Worm (Caenorhabditis elegans) whole organism, L1 larva: ENCODE results near the gene C55B6.7.
A peak's percentile ranks its signal among the peaks of the same experiment; 100 is the strongest.

Experiments used
- C34B4.2 ChIP-seq: sonication (generic microtip); optimal IDR thresholded peaks from 2 replicates; lab custom pipeline; 2017; ENCODE audit warnings: mild to moderate bottlenecking, missing genetic modification characterization, missing compliant biosample characterization
- blmp-1 ChIP-seq: fragments of 150-350 bp; optimal IDR thresholded peaks from 2 replicates; lab custom pipeline; 2014; ENCODE audit warnings: missing biosample characterization, missing genetic modification characterization
- ceh-8 ChIP-seq: fragments of 200-800 bp; sonication (Bioruptor generic); optimal IDR thresholded peaks from 2 replicates; lab custom pipeline; 2018; ENCODE audit warnings: mild to moderate bottlenecking, missing genetic modification characterization, moderate library complexity, missing compliant biosample characterization
- ceh-82 ChIP-seq, 3 experiments: fragments of 150-350 bp in 1 of 3; sonication (generic microtip) in 2 of 3; optimal IDR thresholded peaks; 2 replicates each; lab custom pipeline; 2014 to 2017; ENCODE audit warnings: missing biosample characterization in 3 of 3, missing genetic modification characterization in 3 of 3
- ceh-88 ChIP-seq: fragments of 200-800 bp; sonication (Bioruptor generic); IDR thresholded peaks from 2 replicates; pipeline ENCODE4 v1.3.6; 2022; ENCODE audit warnings: missing genetic modification characterization, missing compliant biosample characterization
- ceh-90 ChIP-seq: sonication (generic microtip); optimal IDR thresholded peaks from 2 replicates; lab custom pipeline; 2016; ENCODE audit warnings: missing genetic modification characterization, missing compliant biosample characterization
- dsc-1 ChIP-seq: sonication (generic microtip); optimal IDR thresholded peaks from 2 replicates; lab custom pipeline; 2016; ENCODE audit warnings: mild to moderate bottlenecking, missing genetic modification characterization, missing compliant biosample characterization
- efl-1 ChIP-seq, 4 experiments: fragments of 150-350 bp; optimal IDR thresholded peaks in 3 of 4; peaks in 1 of 4; 1 replicate in 1 of 4; 2 replicates in 3 of 4; lab custom pipeline; 2014; ENCODE audit warnings: missing biosample characterization in 2 of 4, missing genetic modification characterization in 2 of 4, missing genetic modification reagents in 2 of 4
- efl-3 ChIP-seq: fragments of 200-800 bp; sonication (Bioruptor generic); optimal IDR thresholded peaks from 2 replicates; lab custom pipeline; 2018; ENCODE audit warnings: mild to moderate bottlenecking, missing genetic modification characterization, missing compliant biosample characterization
- egl-13 ChIP-seq: sonication (generic microtip); optimal IDR thresholded peaks from 2 replicates; lab custom pipeline; 2016; ENCODE audit warnings: missing genotype, missing genetic modification reagents, missing genetic modification characterization, missing compliant biosample characterization
- fkh-10 ChIP-seq: sonication (generic microtip); optimal IDR thresholded peaks from 2 replicates; lab custom pipeline; 2017; ENCODE audit warnings: missing biosample characterization, missing genetic modification reagents, missing genetic modification characterization
- fkh-4 ChIP-seq: sonication (generic microtip); optimal IDR thresholded peaks from 2 replicates; lab custom pipeline; 2016; ENCODE audit warnings: missing compliant biosample characterization, missing genetic modification characterization, borderline replicate concordance
- fkh-8 ChIP-seq: sonication (generic microtip); optimal IDR thresholded peaks from 2 replicates; lab custom pipeline; 2016; ENCODE audit warnings: mild to moderate bottlenecking, missing genetic modification characterization, missing compliant biosample characterization
- fos-1 ChIP-seq: fragments of 150-350 bp; optimal IDR thresholded peaks from 2 replicates; lab custom pipeline; 2014; ENCODE audit warnings: missing biosample characterization, missing genetic modification characterization
- hlh-4 ChIP-seq: sonication (generic microtip); optimal IDR thresholded peaks from 2 replicates; lab custom pipeline; 2016; ENCODE audit warnings: mild to moderate bottlenecking, missing genetic modification characterization, missing compliant biosample characterization
- irx-1 ChIP-seq: sonication (generic microtip); optimal IDR thresholded peaks from 2 replicates; lab custom pipeline; 2016; ENCODE audit warnings: missing genetic modification characterization, missing compliant biosample characterization
- isw-1 ChIP-seq: fragments of 200-800 bp; sonication (Bioruptor generic); IDR thresholded peaks from 2 replicates; pipeline ENCODE4 v1.3.6; 2022; ENCODE audit warnings: missing genetic modification characterization, missing compliant biosample characterization
- jun-1 ChIP-seq: fragments of 150-350 bp; optimal IDR thresholded peaks from 2 replicates; lab custom pipeline; 2014; ENCODE audit warnings: missing biosample characterization, missing genetic modification reagents, missing genetic modification characterization
- lin-14 ChIP-seq: fragments of 200-800 bp; sonication (Bioruptor generic); optimal IDR thresholded peaks from 2 replicates; lab custom pipeline; 2018; ENCODE audit warnings: mild to moderate bottlenecking, missing genetic modification characterization, moderate library complexity, missing compliant biosample characterization
- lin-35 ChIP-seq, 2 experiments: fragments of 150-350 bp; optimal IDR thresholded peaks; 2 replicates each; lab custom pipeline; 2014; ENCODE audit warnings: missing biosample characterization in 2 of 2, missing genetic modification characterization in 2 of 2, missing genetic modification reagents in 2 of 2
- lsy-2 ChIP-seq, 2 experiments: fragments of 150-350 bp; optimal IDR thresholded peaks; 2 replicates each; lab custom pipeline; 2014; ENCODE audit warnings: missing biosample characterization in 2 of 2, missing genetic modification characterization in 2 of 2
- mdl-1 ChIP-seq, 2 experiments: fragments of 150-350 bp; optimal IDR thresholded peaks; 2 replicates each; lab custom pipeline; 2014 to 2017; ENCODE audit warnings: missing biosample characterization in 2 of 2, missing genetic modification characterization in 2 of 2, inconsistent platforms in 1 of 2
- mep-1 ChIP-seq: fragments of 150-350 bp; optimal IDR thresholded peaks from 2 replicates; lab custom pipeline; 2014; ENCODE audit warnings: missing biosample characterization, missing genetic modification characterization
- nhr-19 ChIP-seq: fragments of 200-800 bp; sonication (Bioruptor generic); conservative IDR thresholded peaks from 2 replicates; pipeline ENCODE4 v1.3.6; 2022; ENCODE audit warnings: missing genetic modification characterization, missing compliant biosample characterization
- nhr-20 ChIP-seq: sonication (generic microtip); optimal IDR thresholded peaks from 2 replicates; lab custom pipeline; 2016; ENCODE audit warnings: mild to moderate bottlenecking, missing genetic modification characterization, missing compliant biosample characterization
- nhr-47 ChIP-seq: sonication (generic microtip); optimal IDR thresholded peaks from 2 replicates; lab custom pipeline; 2016; ENCODE audit warnings: mild to moderate bottlenecking, missing genetic modification characterization, moderate library complexity, missing compliant biosample characterization
- nhr-71 ChIP-seq: sonication (generic microtip); optimal IDR thresholded peaks from 2 replicates; lab custom pipeline; 2016; ENCODE audit warnings: mild to moderate bottlenecking, missing genetic modification characterization, moderate library complexity, missing compliant biosample characterization
- nhr-90 ChIP-seq: sonication (generic microtip); optimal IDR thresholded peaks from 2 replicates; lab custom pipeline; 2016; ENCODE audit warnings: mild to moderate bottlenecking, missing genetic modification characterization, missing compliant biosample characterization; ENCODE audit not compliant: poor library complexity
- pag-3 ChIP-seq: sonication (generic microtip); optimal IDR thresholded peaks from 2 replicates; lab custom pipeline; 2017; ENCODE audit warnings: missing genetic modification characterization, mild to moderate bottlenecking, missing compliant biosample characterization, antibody characterized with exemption, borderline replicate concordance; ENCODE audit not compliant: insufficient read depth
- pqm-1 ChIP-seq: sonication (generic microtip); optimal IDR thresholded peaks from 3 replicates; lab custom pipeline; 2017; ENCODE audit warnings: missing biosample characterization, missing genetic modification characterization
- rnt-1 ChIP-seq: sonication (generic microtip); optimal IDR thresholded peaks from 2 replicates; lab custom pipeline; 2016; ENCODE audit warnings: mild to moderate bottlenecking, missing genetic modification characterization, moderate library complexity, missing compliant biosample characterization
- skn-1 ChIP-seq: fragments of 150-350 bp; optimal IDR thresholded peaks from 2 replicates; lab custom pipeline; 2014; ENCODE audit warnings: missing biosample characterization, missing genetic modification characterization
- snu-23 ChIP-seq: sonication (generic microtip); optimal IDR thresholded peaks from 2 replicates; lab custom pipeline; 2016; ENCODE audit warnings: missing genetic modification characterization, missing compliant biosample characterization
- sptf-1 ChIP-seq: fragments of 150-350 bp; optimal IDR thresholded peaks from 2 replicates; lab custom pipeline; 2014; ENCODE audit warnings: missing biosample characterization, missing genetic modification characterization
- sup-37 ChIP-seq: fragments of 200-800 bp; sonication (Bioruptor generic); optimal IDR thresholded peaks from 2 replicates; lab custom pipeline; 2018; ENCODE audit warnings: mild to moderate bottlenecking, missing genetic modification characterization, missing compliant biosample characterization
- swsn-7 ChIP-seq: sonication (generic microtip); optimal IDR thresholded peaks from 2 replicates; lab custom pipeline; 2016; ENCODE audit warnings: missing genetic modification characterization, missing compliant biosample characterization
- tbx-2 ChIP-seq: sonication (generic microtip); optimal IDR thresholded peaks from 2 replicates; lab custom pipeline; 2016; ENCODE audit warnings: missing genetic modification characterization, missing compliant biosample characterization
- tlp-1 ChIP-seq: fragments of 150-350 bp; optimal IDR thresholded peaks from 2 replicates; lab custom pipeline; 2014; ENCODE audit warnings: missing biosample characterization, missing genetic modification characterization
- unc-86 ChIP-seq: sonication (generic microtip); optimal IDR thresholded peaks from 2 replicates; lab custom pipeline; 2016; ENCODE audit warnings: missing genetic modification characterization, missing compliant biosample characterization
- unc-98 ChIP-seq: fragments of 200-800 bp; sonication (Bioruptor generic); IDR thresholded peaks from 2 replicates; pipeline ENCODE4 v1.3.6; 2022; ENCODE audit warnings: missing genetic modification characterization, missing compliant biosample characterization
- xbp-1 ChIP-seq: sonication (generic microtip); optimal IDR thresholded peaks from 2 replicates; lab custom pipeline; 2016; ENCODE audit warnings: missing genetic modification characterization, missing compliant biosample characterization
- ztf-11 ChIP-seq, 2 experiments: sonication (generic microtip); optimal IDR thresholded peaks; 2 replicates each; lab custom pipeline; 2016 to 2017; ENCODE audit warnings: missing genetic modification characterization in 2 of 2, missing biosample characterization in 1 of 2, missing compliant biosample characterization in 1 of 2

C55B6.7 gene

DNA sequence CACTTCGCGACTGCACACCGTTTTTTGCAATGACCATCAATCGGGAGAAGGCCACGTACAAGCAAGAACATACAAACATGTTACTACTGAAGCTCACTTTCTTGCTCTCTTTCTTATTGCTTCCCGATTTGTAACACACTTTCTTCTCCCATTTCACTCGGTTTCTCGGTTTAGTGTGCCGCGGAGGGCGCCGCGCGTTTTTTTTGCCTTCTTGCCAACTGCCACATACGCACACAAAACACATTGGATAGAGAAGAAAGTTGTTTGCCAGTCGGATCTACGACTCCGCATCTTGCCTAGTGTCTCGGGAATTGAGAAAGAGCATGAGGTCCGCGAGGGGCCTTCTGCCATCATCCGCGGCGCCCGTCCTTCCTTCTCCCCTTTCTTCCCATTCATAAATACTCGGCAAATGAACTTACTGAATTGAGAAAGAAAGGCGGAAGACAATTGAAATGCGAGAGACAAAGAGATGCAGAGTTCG, 43.0 kb upstream of the C55B6.7 start:
- TF ChIP-seq lin-14 (GFP tag; lab: Kevin White, UChicago) = peak; percentile 95
- TF ChIP-seq pqm-1 (tag; lab: Kevin White, UChicago) = no peak
- TF ChIP-seq sup-37 (GFP tag; lab: Kevin White, UChicago) = peak; percentile 21
- TF ChIP-seq unc-86 (tag; lab: Kevin White, UChicago) = peak; percentile 67
- TF ChIP-seq tlp-1 (tag; lab: Kevin White, UChicago) = no peak
- TF ChIP-seq mep-1 (tag; lab: Kevin White, UChicago) = peak; percentile 39
- TF ChIP-seq sptf-1 (tag; lab: Kevin White, UChicago) = no peak
- peak; percentile 36 for TF ChIP-seq nhr-20 (tag; lab: Kevin White, UChicago)
- TF ChIP-seq irx-1 (tag; lab: Kevin White, UChicago) = peak; percentile 67
- TF ChIP-seq nhr-19 (GFP tag; lab: Robert Waterston, UW) = peak; percentile 46
- peak; percentile 8 to 14 for TF ChIP-seq efl-1 (optimal IDR thresholded peaks at IDR 0.05; lab: Kevin White, UChicago)
- TF ChIP-seq efl-1 (GFP tag; optimal IDR thresholded peaks at IDR 0.05 in 1 of 2; lab: Kevin White, UChicago) = peak in 1 of 2 experiments; percentile 14
- peak; percentile 31 to 57 for TF ChIP-seq lsy-2 (tag; optimal IDR thresholded peaks at IDR 0.05; lab: Kevin White, UChicago)
- TF ChIP-seq ceh-90 = no peak
- peak in 1 of 2 experiments; percentile 0 for TF ChIP-seq lin-35 (GFP tag; optimal IDR thresholded peaks at IDR 0.05; lab: Kevin White, UChicago)
- peak; percentile 3 for TF ChIP-seq ceh-8 (GFP tag; lab: Kevin White, UChicago)
- TF ChIP-seq fos-1 (tag; lab: Kevin White, UChicago) = no peak
- TF ChIP-seq snu-23 = peak; percentile 63
- peak; percentile 83 for TF ChIP-seq tbx-2 (tag; lab: Kevin White, UChicago)
- no peak for TF ChIP-seq unc-98 (GFP tag; lab: Robert Waterston, UW)
- TF ChIP-seq rnt-1 (tag; lab: Kevin White, UChicago) = peak; percentile 69
- TF ChIP-seq fkh-10 (GFP tag; lab: Kevin White, UChicago) = peak; percentile 95
- no peak for TF ChIP-seq hlh-4 (tag; lab: Kevin White, UChicago)
- TF ChIP-seq dsc-1 (tag; lab: Kevin White, UChicago) = peak; percentile 73
- TF ChIP-seq pag-3 (tag; lab: Kevin White, UChicago) = peak; percentile 72
- no peak for TF ChIP-seq nhr-90 (tag; lab: Kevin White, UChicago)
- peak; percentile 84 for TF ChIP-seq nhr-71 (tag; lab: Kevin White, UChicago)
- peak; percentile 7 for TF ChIP-seq skn-1 (tag; lab: Kevin White, UChicago)
- TF ChIP-seq ceh-88 (GFP tag; lab: Robert Waterston, UW) = no peak
- TF ChIP-seq fkh-8 = peak; percentile 20
- TF ChIP-seq efl-3 (GFP tag; lab: Kevin White, UChicago) = no peak
- TF ChIP-seq fkh-4 = no peak
- TF ChIP-seq nhr-47 (tag; lab: Kevin White, UChicago) = peak; percentile 57
- TF ChIP-seq mdl-1 (tag; optimal IDR thresholded peaks at IDR 0.05; lab: Kevin White, UChicago) = peak in 1 of 2 experiments; percentile 38
- TF ChIP-seq jun-1 (tag; lab: Kevin White, UChicago) = no peak
- TF ChIP-seq blmp-1 (tag; lab: Kevin White, UChicago) = no peak
- TF ChIP-seq isw-1 = no peak; the same call in 1 of the 2 replicates
- peak; percentile 74 for TF ChIP-seq swsn-7 (tag; lab: Kevin White, UChicago)
- TF ChIP-seq C34B4.2 (tag; lab: Kevin White, UChicago) = no peak
- no peak for TF ChIP-seq ztf-11 (tag; optimal IDR thresholded peaks at IDR 0.05; lab: Kevin White, UChicago)
- TF ChIP-seq egl-13 (tag; lab: Kevin White, UChicago) = peak; percentile 41
- TF ChIP-seq xbp-1 = peak; percentile 58
- TF ChIP-seq ceh-82 (tag; optimal IDR thresholded peaks at IDR 0.05; lab: Kevin White, UChicago) = peak; percentile 29 to 56 (median 37)
